Worm (Caenorhabditis elegans): ENCODE data around the gene hda-11.

The hda-11 gene

ce11 chrV:10529600-10529999 is 3.6 kb downstream of the hda-11 start:
- TF ChIP-seq elt-1 (tag; optimal IDR thresholded peaks at IDR 0.05) (peak; percentile 2), nhr-76 (tag; optimal IDR thresholded peaks at IDR 0.05) (no peak), nhr-23 (tag; optimal IDR thresholded peaks at IDR 0.05) (peak; percentile 76)

ce11 chrV:10532725-10533124 is 6.7 kb downstream of the hda-11 start, which contains the start of gene txt-10:
TSS of gene txt-10 (minus strand) at chrV:10532825.
- TF ChIP-seq ceh-82 (tag; optimal IDR thresholded peaks at IDR 0.05) (no peak), nhr-11 (tag; optimal IDR thresholded peaks at IDR 0.05) (no peak), nfya-1 (tag; optimal IDR thresholded peaks at IDR 0.05; ENCODE audit: insufficient read depth) (no peak), nhr-77 (tag; optimal IDR thresholded peaks at IDR 0.05) (no peak), elt-2 (tag; optimal IDR thresholded peaks at IDR 0.05) (no peak), mdl-1 (tag; optimal IDR thresholded peaks at IDR 0.05) (no peak), sea-2 (GFP tag; optimal IDR thresholded peaks at IDR 0.05) (no peak), nhr-76 (tag; optimal IDR thresholded peaks at IDR 0.05) (no peak), pha-4 (tag; optimal IDR thresholded peaks at IDR 0.05) (no peak)

- no peak for TF ChIP-seq lsy-12 (tag; optimal IDR thresholded peaks at IDR 0.05)
- TF ChIP-seq ceh-28 (tag; optimal IDR thresholded peaks at IDR 0.05) = no peak
- TF ChIP-seq sea-2 (GFP tag; optimal IDR thresholded peaks at IDR 0.05) = no peak
- TF ChIP-seq nhr-67 (tag; optimal IDR thresholded peaks at IDR 0.05) = no peak
- peak; percentile 9 for TF ChIP-seq nfya-1 (tag; optimal IDR thresholded peaks at IDR 0.05; ENCODE audit: insufficient read depth)
- no peak for TF ChIP-seq eor-1 (tag; optimal IDR thresholded peaks at IDR 0.05)
- TF ChIP-seq pha-4 (tag; optimal IDR thresholded peaks at IDR 0.05) = peak; percentile 49
- no peak for TF ChIP-seq lin-15B (tag; optimal IDR thresholded peaks at IDR 0.05)
- TF ChIP-seq ama-1 (optimal IDR thresholded peaks at IDR 0.05) = peak; percentile 3
- peak; percentile 66 for TF ChIP-seq pqm-1 (tag; optimal IDR thresholded peaks at IDR 0.05)
- peak; percentile 35 for TF ChIP-seq elt-2 (tag; optimal IDR thresholded peaks at IDR 0.05)
- TF ChIP-seq skn-1 (tag; optimal IDR thresholded peaks at IDR 0.05) = no peak
- no peak for TF ChIP-seq nhr-43 (tag; optimal IDR thresholded peaks at IDR 0.05; ENCODE audit: poor library complexity, severe bottlenecking)
Observed at ce11 chrV:10535325-10535724, 9.3 kb downstream of the hda-11 start.

DNA sequence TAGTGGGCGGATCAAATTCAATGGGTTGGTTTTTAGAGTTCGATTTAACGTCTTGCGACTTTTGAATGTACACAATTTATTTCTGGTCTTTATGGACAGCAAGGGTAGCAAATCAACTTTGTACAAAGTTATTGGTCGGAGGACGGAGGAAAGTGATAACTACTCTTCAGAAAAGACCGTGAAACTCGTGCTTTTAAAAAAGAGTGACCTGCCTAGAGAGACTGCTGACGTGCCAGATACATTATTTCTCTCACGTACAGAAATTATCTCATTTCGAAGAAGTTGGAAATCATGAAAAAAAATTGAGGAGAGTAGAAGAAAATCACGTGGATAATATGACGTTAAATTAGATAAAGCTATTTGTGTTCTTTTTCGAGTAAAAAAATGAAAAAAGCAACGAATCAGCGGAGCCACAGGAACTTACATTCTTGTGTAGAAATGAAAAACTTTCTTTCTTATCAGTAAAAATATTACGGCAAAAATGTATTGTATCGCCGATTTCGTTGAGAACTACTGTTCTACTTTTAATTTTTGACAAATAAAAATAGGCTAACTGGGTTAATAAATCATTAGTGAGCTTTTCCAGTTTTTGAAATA is 10.2 kb downstream of the hda-11 start, which contains the start of gene ppm-1.A:
TSS of gene ppm-1.A (minus strand) at position 294 of the 597 bp plus-strand sequence.
- peak; percentile 35 for TF ChIP-seq pqm-1 (tag; optimal IDR thresholded peaks at IDR 0.05)
- TF ChIP-seq pha-4 (tag; optimal IDR thresholded peaks at IDR 0.05) = peak; percentile 23
- TF ChIP-seq nhr-23 (tag; optimal IDR thresholded peaks at IDR 0.05) = peak; percentile 20
- peak; percentile 37 for TF ChIP-seq elt-2 (tag; optimal IDR thresholded peaks at IDR 0.05)
- peak; percentile 46 for TF ChIP-seq mml-1 (tag; optimal IDR thresholded peaks at IDR 0.05)
- TF ChIP-seq egl-5 (tag; optimal IDR thresholded peaks at IDR 0.05) = no peak
- no peak for TF ChIP-seq sea-2 (GFP tag; optimal IDR thresholded peaks at IDR 0.05)

DNA sequence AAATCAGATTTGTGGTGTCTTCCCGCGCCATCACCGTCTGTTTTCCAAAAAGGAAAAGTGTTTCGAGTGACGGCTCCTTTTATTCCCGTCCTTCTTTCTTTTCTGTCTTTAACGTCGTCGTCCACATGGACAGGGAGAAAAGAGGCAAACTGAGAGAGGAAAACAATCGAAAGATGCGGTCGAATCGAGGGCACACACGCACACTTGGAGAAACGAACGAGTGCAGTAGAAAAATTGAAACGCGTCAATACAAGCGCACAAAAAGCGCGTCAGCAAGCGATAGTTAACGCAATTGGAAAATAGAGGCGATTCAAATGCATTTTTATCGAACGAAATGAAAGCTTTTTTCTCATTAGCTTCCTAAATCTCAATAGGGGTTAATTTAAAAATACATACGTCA is 10.8 kb downstream of the hda-11 start:
- TF ChIP-seq skn-1 (tag; optimal IDR thresholded peaks at IDR 0.05) (peak; percentile 62), nhr-11 (tag; optimal IDR thresholded peaks at IDR 0.05) (no peak), snpc-4 (tag; optimal IDR thresholded peaks at IDR 0.05) (peak; percentile 93), nhr-12 (tag; optimal IDR thresholded peaks at IDR 0.05) (no peak), pha-4 (tag; optimal IDR thresholded peaks at IDR 0.05) (peak; percentile 94), aly-2 (tag; optimal IDR thresholded peaks at IDR 0.05) (no peak), unc-62 (GFP tag; optimal IDR thresholded peaks at IDR 0.05) (peak; percentile 61), ztf-11 (tag; optimal IDR thresholded peaks at IDR 0.05) (no peak), lin-39 (tag; optimal IDR thresholded peaks at IDR 0.05) (peak; percentile 86), ceh-28 (tag; optimal IDR thresholded peaks at IDR 0.05) (peak; percentile 85), ZK546.5 (tag; optimal IDR thresholded peaks at IDR 0.05) (peak; percentile 36), lin-15B (tag; optimal IDR thresholded peaks at IDR 0.05) (peak; percentile 93), nhr-25 (tag; optimal IDR thresholded peaks at IDR 0.05) (peak; percentile 97), ama-1 (optimal IDR thresholded peaks at IDR 0.05) (peak; percentile 67), zag-1 (tag; optimal IDR thresholded peaks at IDR 0.05) (peak; percentile 32), nhr-28 (tag; optimal IDR thresholded peaks at IDR 0.05) (no peak), tbx-2 (tag; optimal IDR thresholded peaks at IDR 0.05) (peak; percentile 86), nhr-77 (tag; optimal IDR thresholded peaks at IDR 0.05) (peak; percentile 48), fkh-2 (tag; optimal IDR thresholded peaks at IDR 0.05) (no peak), elt-1 (tag; optimal IDR thresholded peaks at IDR 0.05) (peak; percentile 47), ceh-82 (tag; optimal IDR thresholded peaks at IDR 0.05) (peak; percentile 73), unc-39 (tag; optimal IDR thresholded peaks at IDR 0.05) (no peak), hmg-11 (tag; optimal IDR thresholded peaks at IDR 0.05) (peak; percentile 91), mdl-1 (tag; optimal IDR thresholded peaks at IDR 0.05) (peak; percentile 65), ztf-4 (tag; optimal IDR thresholded peaks at IDR 0.05) (peak; percentile 53), sea-2 (GFP tag; optimal IDR thresholded peaks at IDR 0.05) (no peak), pqm-1 (tag; optimal IDR thresholded peaks at IDR 0.05) (peak; percentile 56), nhr-23 (tag; optimal IDR thresholded peaks at IDR 0.05) (peak; percentile 92), nhr-43 (tag; optimal IDR thresholded peaks at IDR 0.05; ENCODE audit: poor library complexity, severe bottlenecking) (peak; percentile 89), elt-2 (tag; optimal IDR thresholded peaks at IDR 0.05) (peak; percentile 58), egl-27 (tag; optimal IDR thresholded peaks at IDR 0.05) (peak; percentile 61), nhr-237 (tag; optimal IDR thresholded peaks at IDR 0.05) (no peak), nfya-1 (tag; optimal IDR thresholded peaks at IDR 0.05; ENCODE audit: insufficient read depth) (peak; percentile 95), lsy-12 (tag; optimal IDR thresholded peaks at IDR 0.05) (peak; percentile 71), egl-5 (tag; optimal IDR thresholded peaks at IDR 0.05) (peak; percentile 78), R02D3.7 (tag; optimal IDR thresholded peaks at IDR 0.05) (peak; percentile 75)
